Worm (Caenorhabditis elegans): ENCODE measurements around the gene ZK512.4.

DNA sequence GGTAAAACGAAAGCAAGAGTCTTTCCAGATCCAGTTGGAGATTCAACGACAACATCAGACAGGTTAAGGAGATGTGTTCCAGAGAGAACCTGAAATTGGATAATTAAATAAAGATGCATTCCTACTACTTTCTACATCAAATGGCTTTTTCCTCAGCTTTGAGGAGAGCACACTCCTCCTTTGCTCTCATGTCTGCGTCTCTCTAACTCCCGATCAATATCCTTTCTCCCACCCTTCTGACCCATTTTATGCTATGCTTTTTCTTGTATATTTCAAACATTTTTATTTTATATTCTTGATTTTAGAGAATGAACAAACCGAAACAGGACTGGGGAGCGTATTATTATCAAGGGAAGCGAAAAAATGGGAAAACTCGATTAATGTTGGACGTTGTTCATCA, 1.2 kb upstream of the ZK512.4 start, which contains the start of gene ZK512.11:
- TF ChIP-seq nhr-77 (tag; optimal IDR thresholded peaks at IDR 0.05) (no peak), T26A8.4 (GFP tag; IDR thresholded peaks at IDR 0.05) (no peak), nhr-237 (tag; optimal IDR thresholded peaks at IDR 0.05) (no peak), nhr-6 (tag; optimal IDR thresholded peaks at IDR 0.05) (no peak), lim-7 (GFP tag; IDR thresholded peaks at IDR 0.05) (no peak), ceh-82 (tag; optimal IDR thresholded peaks at IDR 0.05) (no peak)

Measured in whole organism, L4 larva.